Worm (Caenorhabditis elegans): ENCODE results near the gene F31D5.7.

The F31D5.7 gene

DNA sequence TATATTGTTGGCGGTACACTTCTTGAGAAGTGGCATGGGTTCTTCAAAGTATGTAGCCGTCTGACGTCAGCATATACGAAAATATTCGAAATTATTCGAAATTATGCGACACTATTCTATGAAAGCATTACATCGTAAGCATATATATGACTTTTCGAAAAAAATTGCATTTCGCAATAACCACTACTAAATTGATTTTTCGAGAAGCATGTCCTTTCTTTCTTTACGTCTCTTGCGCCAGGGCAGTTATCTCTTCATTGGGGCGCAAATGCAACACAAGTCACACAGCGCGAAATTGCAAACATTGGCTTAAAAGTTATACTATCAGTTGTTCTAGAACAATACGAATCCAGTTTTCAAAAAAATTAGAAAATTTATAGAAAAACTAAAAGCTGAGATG, 37.4 kb upstream of the F31D5.7 start:
- TF ChIP-seq alr-1 (tag; optimal IDR thresholded peaks at IDR 0.05): no peak
- no peak for TF ChIP-seq nhr-6 (tag; optimal IDR thresholded peaks at IDR 0.05)
- no peak for TF ChIP-seq mbf-1 (tag; optimal IDR thresholded peaks at IDR 0.05)
- TF ChIP-seq nhr-237 (tag; optimal IDR thresholded peaks at IDR 0.05): no peak
- peak; percentile 34 for TF ChIP-seq unc-55 (GFP tag; optimal IDR thresholded peaks at IDR 0.05)
- TF ChIP-seq C34F6.9 (tag; optimal IDR thresholded peaks at IDR 0.05): peak; percentile 38
- TF ChIP-seq nhr-10 (tag; optimal IDR thresholded peaks at IDR 0.05): no peak

DNA sequence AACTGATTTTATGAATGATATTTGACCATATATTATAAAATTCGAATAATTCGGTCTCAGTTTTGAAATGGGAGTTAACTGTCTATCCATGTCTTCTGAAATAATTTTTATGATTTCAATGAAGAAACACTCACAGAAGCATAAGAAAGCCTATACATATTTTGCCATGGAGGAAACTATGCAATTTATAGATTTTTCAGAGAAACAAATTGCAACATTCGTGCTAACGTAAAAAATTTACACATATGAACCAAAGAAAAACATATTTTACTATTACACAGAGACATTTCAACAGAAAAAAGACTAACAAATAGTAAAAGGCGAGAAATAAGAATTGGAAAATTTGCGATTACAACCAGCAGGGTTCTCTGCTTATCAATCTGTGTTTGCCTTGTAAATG, 32.4 kb upstream of the F31D5.7 start, which contains the start of gene R03H10.7:
TSS of gene R03H10.7 (minus strand) at position 101 of the 400 bp plus-strand sequence.
- TF ChIP-seq nhr-6 (tag; optimal IDR thresholded peaks at IDR 0.05) (no peak), ceh-16 (tag; optimal IDR thresholded peaks at IDR 0.05) (no peak), nhr-129 (tag; optimal IDR thresholded peaks at IDR 0.05) (no peak), lsy-2 (tag; optimal IDR thresholded peaks at IDR 0.05) (no peak), mbf-1 (tag; optimal IDR thresholded peaks at IDR 0.05) (no peak), nhr-10 (tag; optimal IDR thresholded peaks at IDR 0.05) (no peak), sma-3 (GFP tag; optimal IDR thresholded peaks at IDR 0.05) (no peak), elt-3 (tag; optimal IDR thresholded peaks at IDR 0.05) (no peak), nhr-23 (tag; optimal IDR thresholded peaks at IDR 0.05) (no peak), unc-62 (GFP tag; optimal IDR thresholded peaks at IDR 0.05) (no peak), F13H6.1 (tag; optimal IDR thresholded peaks at IDR 0.05) (no peak), sem-4 (tag; optimal IDR thresholded peaks at IDR 0.05) (no peak), gmeb-1 (tag; optimal IDR thresholded peaks at IDR 0.05) (no peak), mab-5 (tag; optimal IDR thresholded peaks at IDR 0.05) (no peak), alr-1 (tag; optimal IDR thresholded peaks at IDR 0.05) (no peak), nhr-21 (tag; optimal IDR thresholded peaks at IDR 0.05) (no peak)

DNA sequence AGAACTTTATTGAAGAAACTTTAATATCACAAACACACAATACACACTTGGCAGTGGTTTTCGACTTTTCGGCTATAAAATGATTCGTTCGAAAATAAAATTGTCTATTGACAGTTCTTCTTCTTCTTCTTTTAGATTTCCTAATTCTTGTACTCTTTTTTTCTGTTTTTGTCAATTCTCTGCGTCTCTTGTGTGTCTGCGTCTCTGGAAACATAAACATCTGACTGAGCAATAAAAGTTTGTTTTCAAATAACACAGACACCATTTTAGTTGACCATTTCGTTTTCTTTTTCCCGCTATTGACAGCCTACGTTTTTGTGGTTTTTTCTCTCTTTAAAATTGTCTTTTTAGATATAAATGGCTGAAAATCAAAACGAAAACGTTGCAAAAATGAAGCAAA, 31.3 kb upstream of the F31D5.7 start, which contains the start of gene R03H10.1:
TSS of gene R03H10.1 (plus strand) at position 352 of the 400 bp plus-strand sequence.
- TF ChIP-seq blmp-1 (tag; optimal IDR thresholded peaks at IDR 0.05; ENCODE audit: insufficient read depth) (no peak), ztf-1 (GFP tag; conservative IDR thresholded peaks at IDR 0.05) (no peak), crh-2 (tag; optimal IDR thresholded peaks at IDR 0.05) (no peak), unc-62 (GFP tag; optimal IDR thresholded peaks at IDR 0.05) (no peak), nhr-12 (tag; optimal IDR thresholded peaks at IDR 0.05) (no peak), nhr-129 (tag; optimal IDR thresholded peaks at IDR 0.05) (no peak), unc-55 (GFP tag; optimal IDR thresholded peaks at IDR 0.05) (no peak), lin-11 (tag; optimal IDR thresholded peaks at IDR 0.05) (no peak), zag-1 (tag; optimal IDR thresholded peaks at IDR 0.05) (no peak), dmd-4 (tag; optimal IDR thresholded peaks at IDR 0.05) (no peak), peb-1 (tag; optimal IDR thresholded peaks at IDR 0.05) (no peak), lin-39 (tag; optimal IDR thresholded peaks at IDR 0.05) (no peak), sma-3 (GFP tag; optimal IDR thresholded peaks at IDR 0.05) (no peak), lsy-2 (tag; optimal IDR thresholded peaks at IDR 0.05) (no peak), Y55F3AM.14 (GFP tag; optimal IDR thresholded peaks at IDR 0.05) (no peak), unc-39 (tag; optimal IDR thresholded peaks at IDR 0.05) (no peak), mbf-1 (tag; optimal IDR thresholded peaks at IDR 0.05) (no peak)

DNA sequence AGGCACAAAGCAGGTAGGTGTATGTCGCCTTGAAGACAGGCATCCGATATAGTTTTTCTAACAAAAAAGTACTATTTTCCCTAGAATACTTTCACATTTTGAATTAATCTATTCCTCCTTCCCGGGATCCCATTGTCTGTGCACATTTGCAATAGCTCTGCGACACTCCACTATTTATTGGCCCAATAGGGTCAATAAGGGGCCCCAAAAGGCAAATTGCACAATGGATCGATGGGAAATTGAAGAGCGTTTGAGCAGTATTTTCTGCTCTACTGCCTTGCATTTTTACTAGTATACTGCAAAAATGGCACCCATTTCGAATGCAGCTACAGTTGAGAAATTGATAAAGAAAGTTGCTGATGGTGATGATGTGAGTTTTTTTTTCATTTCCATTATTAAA, 28.8 kb upstream of the F31D5.7 start, which contains the start of gene R03H10.11:
TSS of gene R03H10.11 (plus strand) at position 301 of the 400 bp plus-strand sequence.
- TF ChIP-seq fos-1 (tag; optimal IDR thresholded peaks at IDR 0.05) (no peak), lsy-2 (tag; optimal IDR thresholded peaks at IDR 0.05) (no peak), sem-4 (tag; optimal IDR thresholded peaks at IDR 0.05) (no peak), lin-11 (tag; optimal IDR thresholded peaks at IDR 0.05) (no peak), F13H6.1 (tag; optimal IDR thresholded peaks at IDR 0.05) (no peak), nhr-11 (tag; optimal IDR thresholded peaks at IDR 0.05) (no peak), ceh-16 (tag; optimal IDR thresholded peaks at IDR 0.05) (no peak), Y55F3AM.14 (GFP tag; optimal IDR thresholded peaks at IDR 0.05) (no peak), nhr-23 (tag; optimal IDR thresholded peaks at IDR 0.05) (no peak), unc-62 (GFP tag; optimal IDR thresholded peaks at IDR 0.05) (no peak), crh-2 (tag; optimal IDR thresholded peaks at IDR 0.05) (no peak), ZK546.5 (tag; optimal IDR thresholded peaks at IDR 0.05) (no peak), ceh-82 (tag; optimal IDR thresholded peaks at IDR 0.05) (no peak)

DNA sequence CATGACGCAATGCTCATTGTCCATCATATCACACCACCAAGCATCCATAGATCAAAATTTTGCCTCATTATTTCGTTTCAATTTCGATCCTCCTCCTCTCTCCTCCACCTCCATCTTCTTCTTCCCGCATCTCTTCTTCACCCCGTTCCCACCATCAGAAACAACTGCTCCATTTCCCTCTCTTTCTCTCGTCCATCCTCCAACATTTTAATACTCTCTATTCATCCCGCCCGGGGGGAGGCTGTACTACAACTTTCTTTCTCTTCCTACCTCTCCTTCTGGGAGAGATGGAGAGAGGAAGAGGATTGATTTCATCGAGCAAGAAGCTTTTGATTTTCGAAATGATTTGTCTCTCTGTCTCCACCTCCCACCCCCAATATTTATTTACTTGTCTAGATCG, 27.2 kb upstream of the F31D5.7 start:
- TF ChIP-seq aly-2 (tag; optimal IDR thresholded peaks at IDR 0.05) (no peak), ama-1 (optimal IDR thresholded peaks at IDR 0.05) (no peak), crh-2 (tag; optimal IDR thresholded peaks at IDR 0.05) (no peak), C34F6.9 (tag; optimal IDR thresholded peaks at IDR 0.05) (peak; percentile 37), F13H6.1 (tag; optimal IDR thresholded peaks at IDR 0.05) (peak; percentile 56), nhr-129 (tag; optimal IDR thresholded peaks at IDR 0.05) (peak; percentile 65)
